Fruit fly (Drosophila melanogaster): Measurements from ENCODE around the gene Las.
A peak's percentile ranks its signal among the peaks of the same experiment; 100 is the strongest.

The Las gene

dm6 chr3L:20398243-20399222, 33.6 kb downstream of the Las start (continued):
- TF ChIP-seq vfl (GFP tag; optimal IDR thresholded peaks at IDR 0.05) = peak; percentile 55
- TF ChIP-seq CG8924 (tag; optimal IDR thresholded peaks at IDR 0.05) = peak; percentile 92
- TF ChIP-seq CG11560 (tag; IDR thresholded peaks at IDR 0.05) = no peak
- no peak for TF ChIP-seq Dref (GFP tag; IDR thresholded peaks at IDR 0.05)
- peak; percentile 77 for TF ChIP-seq Nf-YC (tag; optimal IDR thresholded peaks at IDR 0.05)
- TF ChIP-seq hkb (optimal IDR thresholded peaks at IDR 0.05) = no peak
- peak; percentile 89 for TF ChIP-seq hkb (GFP tag; IDR thresholded peaks at IDR 0.05)
- TF ChIP-seq repo (GFP tag; optimal IDR thresholded peaks at IDR 0.05) = peak; percentile 44
- peak; percentile 62 for TF ChIP-seq CG31365 (tag; optimal IDR thresholded peaks at IDR 0.05)
- TF ChIP-seq Kr (GFP tag; optimal IDR thresholded peaks at IDR 0.05) = no peak
- peak; percentile 85 for TF ChIP-seq CG1602 (GFP tag; optimal IDR thresholded peaks at IDR 0.05)
- TF ChIP-seq ara (GFP tag; IDR thresholded peaks at IDR 0.05) = no peak

- peak; percentile 80 for TF ChIP-seq sr (GFP tag; IDR thresholded peaks at IDR 0.05)
- peak; percentile 48 for TF ChIP-seq Med (GFP tag)
- peak; percentile 1 for TF ChIP-seq CG15269 (tag; optimal IDR thresholded peaks at IDR 0.05)
- peak; percentile 90 for TF ChIP-seq crol (GFP tag; IDR thresholded peaks at IDR 0.05)
- TF ChIP-seq tna (GFP tag; IDR thresholded peaks at IDR 0.05; ENCODE audit: partially characterized antibody) = 0 out of 2 replicates have a peak, but pooled peaks have one; percentile 30
- peak; percentile 94; the same call in 2 of the 4 replicates for TF ChIP-seq chinmo (GFP tag; IDR thresholded peaks at IDR 0.05; ENCODE audit: partially characterized antibody)
- 0 out of 2 replicates have a peak, but pooled peaks have one; percentile 6 for TF ChIP-seq HLH3B (GFP tag; IDR thresholded peaks at IDR 0.05)
- no peak for TF ChIP-seq CG8478 (optimal IDR thresholded peaks at IDR 0.05)
- TF ChIP-seq pros (GFP tag; optimal IDR thresholded peaks at IDR 0.05) = peak; percentile 17
- peak; percentile 58; the same call in 1 of the 2 replicates for TF ChIP-seq rib (GFP tag; IDR thresholded peaks at IDR 0.05)
- no peak for TF ChIP-seq HLHmδ (GFP tag; optimal IDR thresholded peaks at IDR 0.05)
- TF ChIP-seq pum (GFP tag; optimal IDR thresholded peaks at IDR 0.05) = no peak
- TF ChIP-seq CG34422 (GFP tag; IDR thresholded peaks at IDR 0.05) = 0 out of 3 replicates have a peak, but pooled peaks have one; percentile 26
- peak; percentile 20; the same call in 1 of the 2 replicates for TF ChIP-seq E2f1 (GFP tag; IDR thresholded peaks at IDR 0.05)
- TF ChIP-seq ase (GFP tag; IDR thresholded peaks at IDR 0.05) = 0 out of 3 replicates have a peak, but pooled peaks have one; percentile 4
- peak in 1 of 2 experiments; percentile 18 for TF ChIP-seq Trl (optimal IDR thresholded peaks at IDR 0.05)
- TF ChIP-seq Trl (GFP tag; optimal IDR thresholded peaks at IDR 0.05) = no peak
- 0 out of 3 replicates have a peak, but pooled peaks have one; percentile 30 for TF ChIP-seq CG34224 (GFP tag; IDR thresholded peaks at IDR 0.05; ENCODE audit: partially characterized antibody)
- peak; percentile 54 for TF ChIP-seq Meics (GFP tag; optimal IDR thresholded peaks at IDR 0.05)
- peak; percentile 2 for TF ChIP-seq cg (GFP tag; optimal IDR thresholded peaks at IDR 0.05)
- peak; percentile 15; the same call in 1 of the 2 replicates for TF ChIP-seq stc (GFP tag; IDR thresholded peaks at IDR 0.05)
- TF ChIP-seq Adf1 (GFP tag; IDR thresholded peaks at IDR 0.05) = no peak; the same call in 1 of the 2 replicates
- no peak for TF ChIP-seq CG18262 (tag; optimal IDR thresholded peaks at IDR 0.05)
- TF ChIP-seq Opbp (GFP tag; IDR thresholded peaks at IDR 0.05; ENCODE audit: partially characterized antibody) = 0 out of 3 replicates have a peak, but pooled peaks have one; percentile 22
- TF ChIP-seq hbn (GFP tag; IDR thresholded peaks at IDR 0.05; ENCODE audit: partially characterized antibody) = 0 out of 2 replicates have a peak, but pooled peaks have one; percentile 29
- TF ChIP-seq z (GFP tag; IDR thresholded peaks at IDR 0.05) = peak; percentile 54; the same call in 1 of the 3 replicates
- TF ChIP-seq zen2 (GFP tag; IDR thresholded peaks at IDR 0.05; ENCODE audit: partially characterized antibody) = peak; percentile 50; the same call in 1 of the 3 replicates
- no peak for TF ChIP-seq CG6854 (GFP tag; optimal IDR thresholded peaks at IDR 0.05)
- TF ChIP-seq unc-4 (GFP tag; IDR thresholded peaks at IDR 0.05; ENCODE audit: partially characterized antibody) = peak; percentile 35; the same call in 1 of the 2 replicates
- no peak for TF ChIP-seq CG5245 (GFP tag; optimal IDR thresholded peaks at IDR 0.05)
- TF ChIP-seq emc (GFP tag; optimal IDR thresholded peaks at IDR 0.05) = no peak
- TF ChIP-seq peb (GFP tag; IDR thresholded peaks at IDR 0.05) = no peak
- 0 out of 2 replicates have a peak, but pooled peaks have one; percentile 37 for TF ChIP-seq sna (GFP tag; IDR thresholded peaks at IDR 0.05; ENCODE audit: partially characterized antibody)
- TF ChIP-seq Nf-YA (GFP tag; IDR thresholded peaks at IDR 0.05) = peak; percentile 21; the same call in 1 of the 2 replicates
- peak; percentile 24 for TF ChIP-seq onecut (GFP tag; IDR thresholded peaks at IDR 0.05)
- no peak for TF ChIP-seq hkb (optimal IDR thresholded peaks at IDR 0.05)
- TF ChIP-seq hkb (GFP tag; IDR thresholded peaks at IDR 0.05) = 0 out of 2 replicates have a peak, but pooled peaks have one; percentile 18
These were observed 34.4 kb downstream of the Las start for dm6 chr3L:20397770-20398169.

All from whole organism, embryonic.